Worm (Caenorhabditis elegans) whole organism, L2 larva: ENCODE results near the gene C52G5.2.

Experiments
- C34F6.9 ChIP-seq: fragments of 150-350 bp; optimal IDR thresholded peaks from 2 replicates; lab custom pipeline; 2014; ENCODE audit warnings: missing biosample characterization, missing genetic modification characterization
- F13H6.1 ChIP-seq: sonication (generic microtip); optimal IDR thresholded peaks from 2 replicates; lab custom pipeline; 2016; ENCODE audit warnings: missing genetic modification characterization, missing compliant biosample characterization
- R02D3.7 ChIP-seq: fragments of 150-350 bp; optimal IDR thresholded peaks from 2 replicates; lab custom pipeline; 2014; ENCODE audit warnings: missing biosample characterization, missing genetic modification characterization
- Y55F3AM.14 ChIP-seq: fragments of 200-800 bp; sonication (Bioruptor generic); optimal IDR thresholded peaks from 2 replicates; lab custom pipeline; 2018; ENCODE audit warnings: mild to moderate bottlenecking, missing genetic modification characterization, missing compliant biosample characterization
- ZK546.5 ChIP-seq: sonication (generic microtip); optimal IDR thresholded peaks from 2 replicates; lab custom pipeline; 2017; ENCODE audit warnings: missing biosample characterization, missing genetic modification characterization
- alr-1 ChIP-seq: fragments of 150-350 bp; optimal IDR thresholded peaks from 2 replicates; lab custom pipeline; 2014; ENCODE audit warnings: missing biosample characterization, missing genetic modification characterization
- aly-2 ChIP-seq: fragments of 150-350 bp; optimal IDR thresholded peaks from 2 replicates; lab custom pipeline; 2014; ENCODE audit warnings: missing biosample characterization, missing genetic modification characterization
- ceh-16 ChIP-seq: fragments of 150-350 bp; optimal IDR thresholded peaks from 2 replicates; lab custom pipeline; 2014; ENCODE audit warnings: missing biosample characterization, missing genetic modification characterization
- ceh-82 ChIP-seq: fragments of 150-350 bp; optimal IDR thresholded peaks from 2 replicates; lab custom pipeline; 2014; ENCODE audit warnings: missing biosample characterization, missing genetic modification characterization
- crh-2 ChIP-seq: sonication (generic microtip); optimal IDR thresholded peaks from 2 replicates; lab custom pipeline; 2017; ENCODE audit warnings: missing biosample characterization, missing genetic modification characterization
- dmd-4 ChIP-seq: sonication (generic microtip); optimal IDR thresholded peaks from 2 replicates; lab custom pipeline; 2017; ENCODE audit warnings: missing biosample characterization, missing genetic modification characterization
- egl-27 ChIP-seq: sonication (generic microtip); optimal IDR thresholded peaks from 3 replicates; lab custom pipeline; 2017; ENCODE audit warnings: missing biosample characterization, missing genetic modification reagents, missing genetic modification characterization
- elt-1 ChIP-seq: fragments of 150-350 bp; optimal IDR thresholded peaks from 2 replicates; lab custom pipeline; 2014; ENCODE audit warnings: missing biosample characterization, missing genetic modification characterization
- elt-3 ChIP-seq: sonication (generic microtip); optimal IDR thresholded peaks from 2 replicates; lab custom pipeline; 2017; ENCODE audit warnings: missing biosample characterization, missing genetic modification characterization
- fos-1 ChIP-seq: fragments of 150-350 bp; optimal IDR thresholded peaks from 2 replicates; lab custom pipeline; 2014; ENCODE audit warnings: missing biosample characterization, missing genetic modification characterization
- gmeb-1 ChIP-seq: fragments of 150-350 bp; optimal IDR thresholded peaks from 2 replicates; lab custom pipeline; 2014; ENCODE audit warnings: missing biosample characterization, missing genetic modification characterization
- lin-11 ChIP-seq: fragments of 150-350 bp; sonication (generic microtip); optimal IDR thresholded peaks from 2 replicates; lab custom pipeline; 2014; ENCODE audit warnings: missing biosample characterization, missing genetic modification characterization, inconsistent platforms, mixed read lengths
- lin-13 ChIP-seq: fragments of 150-350 bp; optimal IDR thresholded peaks from 2 replicates; lab custom pipeline; 2014; ENCODE audit warnings: missing biosample characterization, missing genetic modification reagents, missing genetic modification characterization
- lin-39 ChIP-seq: fragments of 150-350 bp; optimal IDR thresholded peaks from 2 replicates; lab custom pipeline; 2014; ENCODE audit warnings: missing biosample characterization, missing genetic modification reagents, missing genetic modification characterization
- lsy-2 ChIP-seq, 2 experiments: fragments of 150-350 bp in 1 of 2; sonication (generic microtip) in 1 of 2; optimal IDR thresholded peaks; 2 replicates each; lab custom pipeline; 2014 to 2017; ENCODE audit warnings: missing biosample characterization in 2 of 2, missing genetic modification characterization in 2 of 2
- mab-5 ChIP-seq: fragments of 150-350 bp; optimal IDR thresholded peaks from 2 replicates; lab custom pipeline; 2014; ENCODE audit warnings: missing biosample characterization, missing genetic modification characterization
- mbf-1 ChIP-seq: sonication (generic microtip); optimal IDR thresholded peaks from 2 replicates; lab custom pipeline; 2017; ENCODE audit warnings: missing biosample characterization, missing genetic modification characterization
- mdl-1 ChIP-seq, 2 experiments: fragments of 150-350 bp in 1 of 2; sonication (generic microtip) in 1 of 2; optimal IDR thresholded peaks; 2 replicates each; lab custom pipeline; 2017; ENCODE audit warnings: missing biosample characterization in 2 of 2, missing genetic modification characterization in 2 of 2
- nhr-10 ChIP-seq: sonication (generic microtip); optimal IDR thresholded peaks from 2 replicates; lab custom pipeline; 2017; ENCODE audit warnings: missing biosample characterization, missing genetic modification characterization
- nhr-11 ChIP-seq: fragments of 150-350 bp; optimal IDR thresholded peaks from 2 replicates; lab custom pipeline; 2014; ENCODE audit warnings: missing biosample characterization, missing genetic modification characterization
- nhr-12 ChIP-seq: fragments of 150-350 bp; optimal IDR thresholded peaks from 2 replicates; lab custom pipeline; 2014; ENCODE audit warnings: missing biosample characterization, missing genetic modification characterization
- nhr-129 ChIP-seq: fragments of 150-350 bp; optimal IDR thresholded peaks from 2 replicates; lab custom pipeline; 2014; ENCODE audit warnings: missing biosample characterization, missing genetic modification characterization
- nhr-21 ChIP-seq: fragments of 150-350 bp; optimal IDR thresholded peaks from 2 replicates; lab custom pipeline; 2014; ENCODE audit warnings: missing biosample characterization, missing genetic modification characterization
- nhr-23 ChIP-seq: fragments of 150-350 bp; optimal IDR thresholded peaks from 2 replicates; lab custom pipeline; 2014; ENCODE audit warnings: missing biosample characterization, missing genetic modification reagents, missing genetic modification characterization
- nhr-237 ChIP-seq: fragments of 150-350 bp; optimal IDR thresholded peaks from 2 replicates; lab custom pipeline; 2014; ENCODE audit warnings: missing biosample characterization, missing genetic modification characterization
- nhr-25 ChIP-seq: fragments of 150-350 bp; sonication (generic microtip); optimal IDR thresholded peaks from 3 replicates; lab custom pipeline; 2014; ENCODE audit warnings: missing biosample characterization, missing genetic modification characterization
- nhr-77 ChIP-seq: fragments of 150-350 bp; optimal IDR thresholded peaks from 2 replicates; lab custom pipeline; 2014; ENCODE audit warnings: missing biosample characterization, missing genetic modification characterization
- peb-1 ChIP-seq: fragments of 150-350 bp; optimal IDR thresholded peaks from 2 replicates; lab custom pipeline; 2014; ENCODE audit warnings: missing biosample characterization, missing genetic modification characterization
- sem-4 ChIP-seq: fragments of 150-350 bp; optimal IDR thresholded peaks from 2 replicates; lab custom pipeline; 2014; ENCODE audit warnings: missing biosample characterization, missing genetic modification reagents, missing genetic modification characterization
- skn-1 ChIP-seq: sonication (generic microtip); optimal IDR thresholded peaks from 2 replicates; lab custom pipeline; 2017; ENCODE audit warnings: missing biosample characterization, missing genetic modification characterization
- sma-3 ChIP-seq: sonication (generic microtip); optimal IDR thresholded peaks from 2 replicates; lab custom pipeline; 2016; ENCODE audit warnings: missing genetic modification reagents, missing genetic modification characterization, missing compliant biosample characterization
- sma-9 ChIP-seq, 2 experiments: fragments of 150-350 bp in 1 of 2; sonication (generic microtip) in 1 of 2; optimal IDR thresholded peaks; 2 replicates each; lab custom pipeline; 2014 to 2016; ENCODE audit warnings: missing genetic modification characterization in 2 of 2, mild to moderate bottlenecking in 1 of 2, missing biosample characterization in 1 of 2, missing compliant biosample characterization in 1 of 2, missing genetic modification reagents in 1 of 2, moderate library complexity in 1 of 2
- snpc-4 ChIP-seq: fragments of 150-350 bp; optimal IDR thresholded peaks from 2 replicates; lab custom pipeline; 2014; ENCODE audit warnings: missing biosample characterization, missing genetic modification characterization
- unc-39 ChIP-seq: fragments of 150-350 bp; optimal IDR thresholded peaks from 2 replicates; lab custom pipeline; 2014; ENCODE audit warnings: missing biosample characterization, missing genetic modification characterization
- unc-55 ChIP-seq: fragments of 150-350 bp; sonication (generic microtip); optimal IDR thresholded peaks from 3 replicates; lab custom pipeline; 2014; ENCODE audit warnings: missing biosample characterization, missing genetic modification reagents, missing genetic modification characterization
- unc-62 ChIP-seq: fragments of 150-350 bp; optimal IDR thresholded peaks from 2 replicates; lab custom pipeline; 2014; ENCODE audit warnings: missing biosample characterization, missing genetic modification reagents, missing genetic modification characterization
- zag-1 ChIP-seq: fragments of 150-350 bp; optimal IDR thresholded peaks from 2 replicates; lab custom pipeline; 2014; ENCODE audit warnings: missing biosample characterization, missing genetic modification characterization
- ztf-1 ChIP-seq: fragments of 200-800 bp; sonication (Bioruptor generic); conservative IDR thresholded peaks from 2 replicates; pipeline ENCODE4 v1.3.6; 2022; ENCODE audit warnings: missing genetic modification characterization, missing compliant biosample characterization
- ztf-11 ChIP-seq: sonication (generic microtip); optimal IDR thresholded peaks from 2 replicates; lab custom pipeline; 2017; ENCODE audit warnings: missing biosample characterization, missing genetic modification characterization

Gene C52G5.2

ce11 chrX:12863262-12863661, 20.2 kb downstream of the C52G5.2 start:
- TF ChIP-seq lin-39 (tag; lab: Kevin White, UChicago): no peak
- no peak for TF ChIP-seq gmeb-1 (tag; lab: Kevin White, UChicago)
- no peak for TF ChIP-seq unc-62 (GFP tag; lab: Kevin White, UChicago)
- TF ChIP-seq ZK546.5 (tag; lab: Kevin White, UChicago): no peak
- no peak for TF ChIP-seq elt-3 (tag; lab: Kevin White, UChicago)
- no peak for TF ChIP-seq nhr-77 (tag; lab: Kevin White, UChicago)
- no peak for TF ChIP-seq ztf-1 (GFP tag; lab: Robert Waterston, UW)
- TF ChIP-seq ceh-82 (tag; lab: Kevin White, UChicago): no peak
- no peak for TF ChIP-seq nhr-12 (tag; lab: Kevin White, UChicago)

ce11 chrX:12863796-12864195, 20.7 kb downstream of the C52G5.2 start, which contains the start of gene T14G8.4:
Gene T14G8.4 (minus strand): TSS chrX:12863896.
- TF ChIP-seq egl-27 (tag; lab: Kevin White, UChicago) (no peak), nhr-129 (tag; lab: Kevin White, UChicago) (no peak), alr-1 (tag; lab: Kevin White, UChicago) (no peak), C34F6.9 (tag; lab: Kevin White, UChicago) (no peak), nhr-77 (tag; lab: Kevin White, UChicago) (no peak), unc-55 (no peak), elt-3 (tag; lab: Kevin White, UChicago) (no peak), unc-62 (GFP tag; lab: Kevin White, UChicago) (no peak), aly-2 (no peak), dmd-4 (tag; lab: Kevin White, UChicago) (no peak), sma-9 (GFP tag; optimal IDR thresholded peaks at IDR 0.05; lab: Kevin White, UChicago) (no peak), sma-9 (tag; optimal IDR thresholded peaks at IDR 0.05; lab: Kevin White, UChicago) (no peak)

DNA sequence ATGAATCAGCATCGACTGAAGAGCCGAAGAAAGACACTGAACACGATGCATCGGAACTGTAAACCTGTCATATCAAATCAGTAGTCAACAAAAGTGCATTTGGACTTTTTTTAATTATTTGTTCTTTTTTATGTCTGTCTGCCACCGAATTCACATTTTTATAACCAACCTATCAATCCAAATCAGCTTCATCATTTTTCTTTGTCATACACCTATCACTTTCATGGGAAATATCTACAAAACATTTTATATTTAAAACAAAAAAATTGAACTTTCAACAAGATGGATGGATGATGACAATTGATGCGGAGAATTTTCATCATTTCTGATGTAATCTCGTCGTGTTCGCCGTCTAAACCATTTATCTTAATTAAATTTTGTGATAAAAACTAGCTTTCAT, 26.3 kb downstream of the C52G5.2 start:
- TF ChIP-seq sma-9 (GFP tag; optimal IDR thresholded peaks at IDR 0.05; lab: Kevin White, UChicago) (no peak), sma-9 (tag; optimal IDR thresholded peaks at IDR 0.05; lab: Kevin White, UChicago) (no peak), sma-3 (GFP tag; lab: Kevin White, UChicago) (peak; percentile 14), dmd-4 (tag; lab: Kevin White, UChicago) (no peak), elt-1 (no peak), nhr-25 (tag; lab: Kevin White, UChicago) (no peak), peb-1 (tag; lab: Kevin White, UChicago) (no peak), elt-3 (tag; lab: Kevin White, UChicago) (no peak), fos-1 (peak; percentile 12), Y55F3AM.14 (GFP tag; lab: Kevin White, UChicago) (no peak), nhr-237 (tag; lab: Kevin White, UChicago) (no peak)

DNA sequence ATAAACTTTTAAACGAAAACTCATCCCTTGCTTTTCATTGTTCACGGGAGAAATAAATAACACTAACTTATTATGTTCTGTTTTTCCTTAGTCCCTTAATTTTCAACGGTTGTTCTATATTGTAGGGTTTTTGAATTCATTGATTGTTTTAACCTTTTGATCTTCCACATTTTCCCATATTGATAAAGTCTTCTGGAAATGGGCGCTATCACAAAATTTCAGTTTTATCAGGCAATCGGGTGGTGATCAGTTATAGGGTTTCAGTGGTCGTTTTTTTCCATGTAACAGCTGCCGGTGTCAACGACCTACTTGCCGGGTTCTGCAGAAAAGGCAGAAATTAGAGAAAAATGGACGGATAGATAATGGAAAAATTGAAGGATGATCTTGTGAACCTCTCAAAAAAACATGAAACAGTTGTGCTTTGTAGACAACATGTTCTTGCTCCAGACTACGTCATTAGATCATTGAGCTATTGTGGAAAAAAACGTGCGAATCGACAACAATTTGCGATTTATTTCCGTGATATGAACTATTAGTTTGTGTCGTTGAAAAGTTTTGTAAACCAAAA, 26.8 kb downstream of the C52G5.2 start:
- TF ChIP-seq F13H6.1 (peak; percentile 62), lsy-2 (tag; optimal IDR thresholded peaks at IDR 0.05; lab: Kevin White, UChicago) (peak in 1 of 2 experiments; percentile 18), unc-55 (no peak), snpc-4 (tag; lab: Kevin White, UChicago) (no peak), zag-1 (tag; lab: Kevin White, UChicago) (no peak), nhr-25 (tag; lab: Kevin White, UChicago) (no peak), skn-1 (tag; lab: Kevin White, UChicago) (no peak), sem-4 (tag; lab: Kevin White, UChicago) (no peak), lin-13 (GFP tag; lab: Kevin White, UChicago) (no peak), egl-27 (tag; lab: Kevin White, UChicago) (no peak), nhr-23 (tag; lab: Kevin White, UChicago) (no peak), dmd-4 (tag; lab: Kevin White, UChicago) (no peak), sma-3 (GFP tag; lab: Kevin White, UChicago) (no peak), elt-1 (no peak), crh-2 (no peak), Y55F3AM.14 (GFP tag; lab: Kevin White, UChicago) (no peak), ztf-1 (GFP tag; lab: Robert Waterston, UW) (no peak), nhr-10 (tag; lab: Kevin White, UChicago) (no peak), mbf-1 (tag; lab: Kevin White, UChicago) (no peak), unc-62 (GFP tag; lab: Kevin White, UChicago) (no peak), ZK546.5 (tag; lab: Kevin White, UChicago) (no peak), mdl-1 (tag; optimal IDR thresholded peaks at IDR 0.05; lab: Kevin White, UChicago) (no peak), aly-2 (no peak), unc-39 (tag; lab: Kevin White, UChicago) (no peak), nhr-21 (tag; lab: Kevin White, UChicago) (no peak), R02D3.7 (tag; lab: Kevin White, UChicago) (no peak), gmeb-1 (tag; lab: Kevin White, UChicago) (no peak), lin-11 (tag; lab: Kevin White, UChicago) (no peak), lin-39 (tag; lab: Kevin White, UChicago) (no peak), C34F6.9 (tag; lab: Kevin White, UChicago) (peak; percentile 26), elt-3 (tag; lab: Kevin White, UChicago) (no peak), ztf-11 (no peak), alr-1 (tag; lab: Kevin White, UChicago) (no peak), nhr-11 (tag; lab: Kevin White, UChicago) (no peak), fos-1 (peak; percentile 41), ceh-16 (no peak), mab-5 (no peak)
